Fruit fly (Drosophila melanogaster) whole organism, embryonic: Measurements from ENCODE around the gene Strip.

ENCODE experiments used
- Antp ChIP-seq: fragments of 200-800 bp; sonication (Bioruptor generic); optimal IDR thresholded peaks from 3 replicates; lab custom pipeline; 2016; ENCODE audit warnings: missing biosample characterization, missing genetic modification characterization
- B-H1 ChIP-seq: fragments of 200-800 bp; sonication (Bioruptor generic); IDR thresholded peaks from 3 replicates; pipeline ENCODE4 v1.3.6; 2022; ENCODE audit warnings: missing biosample characterization, missing genetic modification characterization
- CG10267 ChIP-seq: fragments of 200-800 bp; sonication (Bioruptor generic); optimal IDR thresholded peaks from 2 replicates; lab custom pipeline; 2018; ENCODE audit warnings: missing biosample characterization, mild to moderate bottlenecking, missing genetic modification characterization, moderate library complexity
- CG10462 ChIP-seq: fragments of 200-800 bp; sonication (Bioruptor generic); optimal IDR thresholded peaks from 2 replicates; lab custom pipeline; 2016; ENCODE audit warnings: missing biosample characterization, missing genetic modification characterization
- CG12155 ChIP-seq: fragments of 200-800 bp; sonication (Bioruptor generic); optimal IDR thresholded peaks from 3 replicates; lab custom pipeline; 2016; ENCODE audit warnings: missing biosample characterization, missing genetic modification characterization
- CG12744 ChIP-seq: fragments of 200-800 bp; sonication (Bioruptor generic); optimal IDR thresholded peaks from 2 replicates; lab custom pipeline; 2016; ENCODE audit warnings: missing biosample characterization, missing genetic modification characterization
- CG1603 ChIP-seq: fragments of 200-800 bp; sonication (Bioruptor generic); optimal IDR thresholded peaks from 2 replicates; lab custom pipeline; 2019; ENCODE audit warnings: missing biosample characterization, mild to moderate bottlenecking, missing genetic modification characterization, moderate library complexity
- CG16813 ChIP-seq: fragments of 200-800 bp; sonication (Bioruptor generic); IDR thresholded peaks from 3 replicates; pipeline ENCODE4 v1.3.6; 2022; ENCODE audit warnings: missing biosample characterization, missing genetic modification characterization; ENCODE audit not compliant: partially characterized antibody
- CG16863 ChIP-seq: fragments of 200-800 bp; sonication (Bioruptor generic); optimal IDR thresholded peaks from 3 replicates; lab custom pipeline; 2016; ENCODE audit warnings: missing biosample characterization, missing genetic modification characterization
- CG2712 ChIP-seq: fragments of 200-800 bp; optimal IDR thresholded peaks from 3 replicates; lab custom pipeline; 2019; ENCODE audit warnings: missing biosample characterization, mild to moderate bottlenecking, missing genetic modification characterization, moderate library complexity
- CG2889 ChIP-seq: fragments of 200-800 bp; sonication (Bioruptor generic); IDR thresholded peaks from 3 replicates; pipeline ENCODE4 v1.3.6; 2022; ENCODE audit warnings: missing biosample characterization, missing genetic modification characterization
- CG30020 ChIP-seq: fragments of 200-800 bp; optimal IDR thresholded peaks from 2 replicates; lab custom pipeline; 2019; ENCODE audit warnings: missing biosample characterization, mild to moderate bottlenecking, missing genetic modification characterization, moderate library complexity
- CG30403 ChIP-seq: fragments of 200-800 bp; sonication (Bioruptor generic); optimal IDR thresholded peaks from 3 replicates; lab custom pipeline; 2016; ENCODE audit warnings: missing biosample characterization, missing genetic modification characterization
- CG30431 ChIP-seq: fragments of 200-800 bp; sonication (Bioruptor generic); optimal IDR thresholded peaks from 2 replicates; lab custom pipeline; 2017; ENCODE audit warnings: missing biosample characterization, missing genetic modification characterization
- CG32772 ChIP-seq: fragments of 200-800 bp; sonication (Bioruptor generic); IDR thresholded peaks from 2 replicates; pipeline ENCODE4 v1.3.6; 2022; ENCODE audit warnings: missing biosample characterization, missing genetic modification characterization
- CG3407 ChIP-seq: fragments of 200-800 bp; sonication (Bioruptor generic); optimal IDR thresholded peaks from 2 replicates; lab custom pipeline; 2018; ENCODE audit warnings: missing biosample characterization, mild to moderate bottlenecking, missing genetic modification characterization
- CG34224 ChIP-seq: fragments of 200-800 bp; sonication (Bioruptor generic); IDR thresholded peaks from 3 replicates; pipeline ENCODE4 v1.3.6; 2022; ENCODE audit warnings: missing biosample characterization, missing genetic modification characterization; ENCODE audit not compliant: partially characterized antibody
- CG34376 ChIP-seq: fragments of 200-800 bp; sonication (Bioruptor generic); optimal IDR thresholded peaks from 2 replicates; lab custom pipeline; 2018; ENCODE audit warnings: missing biosample characterization, mild to moderate bottlenecking, missing genetic modification characterization
- CG34422 ChIP-seq: fragments of 200-800 bp; sonication (Bioruptor generic); IDR thresholded peaks from 3 replicates; pipeline ENCODE4 v1.3.6; 2022; ENCODE audit warnings: missing biosample characterization, missing genetic modification characterization
- CG4404 ChIP-seq: fragments of 200-800 bp; sonication (Bioruptor generic); IDR thresholded peaks from 2 replicates; pipeline ENCODE4 v1.3.6; 2022; ENCODE audit warnings: missing biosample characterization, missing genetic modification characterization
- CG4424 ChIP-seq: fragments of 200-800 bp; sonication (Bioruptor generic); optimal IDR thresholded peaks from 3 replicates; lab custom pipeline; 2016; ENCODE audit warnings: missing biosample characterization, missing genetic modification characterization
- CG6765 ChIP-seq: fragments of 200-800 bp; sonication (Bioruptor generic); optimal IDR thresholded peaks from 3 replicates; lab custom pipeline; 2017; ENCODE audit warnings: missing biosample characterization, mild to moderate bottlenecking, missing genetic modification characterization
- CG6854 ChIP-seq: fragments of 200-800 bp; sonication (Bioruptor generic); optimal IDR thresholded peaks from 3 replicates; lab custom pipeline; 2017; ENCODE audit warnings: missing biosample characterization, mild to moderate bottlenecking, missing genetic modification characterization
- D19A ChIP-seq: fragments of 200-800 bp; optimal IDR thresholded peaks from 3 replicates; lab custom pipeline; 2019; ENCODE audit warnings: missing biosample characterization, mild to moderate bottlenecking, missing genetic modification characterization, moderate library complexity
- ERR ChIP-seq: fragments of 200-800 bp; sonication (Bioruptor generic); optimal IDR thresholded peaks from 2 replicates; lab custom pipeline; 2016; ENCODE audit warnings: missing biosample characterization, missing genetic modification characterization
- Fer1 ChIP-seq: fragments of 200-800 bp; sonication (Bioruptor generic); optimal IDR thresholded peaks from 2 replicates; lab custom pipeline; 2017; ENCODE audit warnings: missing biosample characterization, mild to moderate bottlenecking, missing genetic modification characterization
- Gsc ChIP-seq: fragments of 200-800 bp; sonication (Bioruptor generic); IDR thresholded peaks from 2 replicates; pipeline ENCODE4 v1.3.6; 2022; ENCODE audit warnings: missing biosample characterization, missing genetic modification characterization
- HmgD ChIP-seq: fragments of 200-800 bp; sonication (Bioruptor generic); optimal IDR thresholded peaks from 3 replicates; lab custom pipeline; 2016; ENCODE audit warnings: missing biosample characterization, missing genetic modification characterization
- NfI ChIP-seq: fragments of 200-800 bp; sonication (Bioruptor generic); optimal IDR thresholded peaks from 3 replicates; lab custom pipeline; 2018; ENCODE audit warnings: missing biosample characterization, mild to moderate bottlenecking, missing genetic modification characterization, moderate library complexity
- Rx ChIP-seq: fragments of 200-800 bp; sonication (Bioruptor generic); IDR thresholded peaks from 2 replicates; pipeline ENCODE4 v1.3.6; 2022; ENCODE audit warnings: missing biosample characterization, missing genetic modification characterization
- Taf1 ChIP-seq: fragments of 200-800 bp; sonication (Bioruptor generic); IDR thresholded peaks from 2 replicates; pipeline ENCODE4 v1.3.6; 2022; ENCODE audit warnings: missing biosample characterization, missing genetic modification characterization
- ap ChIP-seq: fragments of 200-800 bp; sonication (Bioruptor generic); IDR thresholded peaks from 2 replicates; pipeline ENCODE4 v1.3.6; 2022; ENCODE audit warnings: missing biosample characterization, missing genetic modification characterization
- bab2 ChIP-seq: fragments of 200-800 bp; sonication (Bioruptor generic); optimal IDR thresholded peaks from 2 replicates; lab custom pipeline; 2016; ENCODE audit warnings: missing biosample characterization, missing genetic modification characterization
- bbx ChIP-seq: fragments of 200-800 bp; sonication (Bioruptor generic); IDR thresholded peaks from 2 replicates; pipeline ENCODE4 v1.3.6; 2022; ENCODE audit warnings: missing biosample characterization, missing genetic modification characterization; ENCODE audit not compliant: partially characterized antibody
- cas ChIP-seq: fragments of 200-800 bp; sonication (Bioruptor generic); IDR thresholded peaks from 2 replicates; pipeline ENCODE4 v1.3.6; 2022; ENCODE audit warnings: missing biosample characterization, missing genetic modification characterization
- en ChIP-seq: fragments of 200-800 bp; sonication (Bioruptor generic); optimal IDR thresholded peaks from 2 replicates; lab custom pipeline; 2016; ENCODE audit warnings: missing biosample characterization, missing genetic modification characterization
- esg ChIP-seq: fragments of 200-800 bp; sonication (Bioruptor generic); conservative IDR thresholded peaks from 2 replicates; pipeline ENCODE4 v1.3.6; 2022; ENCODE audit warnings: missing biosample characterization, missing genetic modification characterization
- hkb ChIP-seq, 2 experiments: fragments of 200-800 bp in 1 of 2; fragments of >200 bp in 1 of 2; sonication (Bioruptor generic) in 1 of 2; IDR thresholded peaks in 1 of 2; optimal IDR thresholded peaks in 1 of 2; 2 replicates each; pipeline versions ENCODE4 v1.3.6 to Lab custom; 2017 to 2022; ENCODE audit warnings: missing biosample characterization in 1 of 2, missing genetic modification characterization in 1 of 2
- kay ChIP-seq: fragments of 200-800 bp; sonication (Bioruptor generic); optimal IDR thresholded peaks from 2 replicates; lab custom pipeline; 2016; ENCODE audit warnings: missing biosample characterization, missing genetic modification characterization
- knrl ChIP-seq: fragments of 200-800 bp; sonication (Bioruptor generic); IDR thresholded peaks from 3 replicates; pipeline ENCODE4 v1.3.6; 2022; ENCODE audit warnings: missing biosample characterization, missing genetic modification characterization; ENCODE audit not compliant: partially characterized antibody
- lola ChIP-seq, 3 experiments: fragments of >200 bp in 2 of 3; fragments of 200-800 bp in 1 of 3; sonication (Bioruptor generic) in 1 of 3; optimal IDR thresholded peaks; 2 replicates each; lab custom pipeline; 2017 to 2019; ENCODE audit warnings: missing biosample characterization in 3 of 3, missing genetic modification characterization in 3 of 3, mild to moderate bottlenecking in 1 of 3, moderate library complexity in 1 of 3
- lov ChIP-seq, 2 experiments: fragments of 200-800 bp in 1 of 2; fragments of >200 bp in 1 of 2; sonication (Bioruptor generic) in 1 of 2; IDR thresholded peaks in 1 of 2; optimal IDR thresholded peaks in 1 of 2; 2 replicates in 1 of 2; 3 replicates in 1 of 2; pipeline versions ENCODE4 v1.3.6 to Lab custom; 2017 to 2022; ENCODE audit warnings: missing biosample characterization in 1 of 2, missing genetic modification characterization in 1 of 2
- mld ChIP-seq: fragments of 200-800 bp; sonication (Bioruptor generic); IDR thresholded peaks from 3 replicates; pipeline ENCODE4 v1.3.6; 2022; ENCODE audit warnings: missing biosample characterization, missing genetic modification characterization; ENCODE audit not compliant: partially characterized antibody
- schlank ChIP-seq: fragments of 200-800 bp; sonication (Bioruptor generic); optimal IDR thresholded peaks from 2 replicates; lab custom pipeline; 2018; ENCODE audit warnings: missing biosample characterization, mild to moderate bottlenecking, missing genetic modification characterization
- slbo ChIP-seq: fragments of 200-800 bp; sonication (Bioruptor generic); IDR thresholded peaks from 2 replicates; pipeline ENCODE4 v1.3.6; 2022; ENCODE audit warnings: missing biosample characterization, missing genetic modification characterization
- tio ChIP-seq: fragments of 200-800 bp; sonication (Bioruptor generic); optimal IDR thresholded peaks from 2 replicates; lab custom pipeline; 2017; ENCODE audit warnings: missing biosample characterization, missing genetic modification characterization, inconsistent platforms
- toy ChIP-seq: fragments of 200-800 bp; sonication (Bioruptor generic); IDR thresholded peaks from 2 replicates; pipeline ENCODE4 v1.3.6; 2022; ENCODE audit warnings: missing biosample characterization, missing genetic modification characterization
- trem ChIP-seq: fragments of 200-800 bp; optimal IDR thresholded peaks from 3 replicates; lab custom pipeline; 2019; ENCODE audit warnings: missing biosample characterization, mild to moderate bottlenecking, missing genetic modification characterization, moderate library complexity
- ttk ChIP-seq: fragments of 200-800 bp; sonication (Bioruptor generic); IDR thresholded peaks from 2 replicates; pipeline ENCODE4 v2.1.2; 2022; ENCODE audit warnings: missing biosample characterization, missing genetic modification characterization
- unpg ChIP-seq: fragments of 200-800 bp; sonication (Bioruptor generic); optimal IDR thresholded peaks from 3 replicates; lab custom pipeline; 2018; ENCODE audit warnings: missing biosample characterization, mild to moderate bottlenecking, missing genetic modification characterization, moderate library complexity

Gene Strip

DNA sequence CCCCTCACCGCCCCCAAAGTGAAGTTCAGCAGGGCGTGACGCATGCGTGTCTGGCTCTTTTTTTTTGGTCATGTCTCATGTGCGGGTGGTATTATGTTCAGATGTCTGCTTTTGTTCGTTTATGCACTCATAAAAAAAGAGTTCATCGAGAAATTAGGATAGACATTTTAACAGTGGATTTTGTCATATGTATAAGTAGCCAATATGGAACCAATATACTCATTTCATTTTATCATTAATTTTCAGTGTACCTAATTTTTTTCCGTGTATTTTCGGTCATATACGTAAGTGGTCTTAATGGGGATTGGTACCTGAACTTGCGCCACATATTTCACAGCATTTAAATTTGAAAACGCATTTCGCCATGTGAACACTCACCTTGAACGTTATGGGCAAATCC is 28.3 kb downstream of the Strip start (continued):
- no peak for TF ChIP-seq CG6765 (GFP tag; lab: Kevin White, UChicago)
- TF ChIP-seq CG4424 (GFP tag; lab: Kevin White, UChicago), result peak; percentile 66
- TF ChIP-seq ap (GFP tag; lab: Robert Waterston, UW), result peak; percentile 61
- peak in 1 of 3 experiments; percentile 21 for TF ChIP-seq lola (GFP tag; optimal IDR thresholded peaks at IDR 0.05; lab: Kevin White, UChicago)
- peak; percentile 73 for TF ChIP-seq ttk (GFP tag; lab: Robert Waterston, UW)
- TF ChIP-seq tio, result peak; percentile 25
- peak; percentile 40 for TF ChIP-seq en (GFP tag; lab: Kevin White, UChicago)
- TF ChIP-seq CG30020 (tag; lab: Kevin White, UChicago), result no peak
- no peak for TF ChIP-seq CG10462 (GFP tag; lab: Kevin White, UChicago)
- TF ChIP-seq lov (optimal IDR thresholded peaks at IDR 0.05; lab: Kevin White, UChicago), result no peak
- peak; percentile 73; the same call in 1 of the 3 replicates for TF ChIP-seq lov (GFP tag; IDR thresholded peaks at IDR 0.05; lab: Robert Waterston, UW)
- peak; percentile 1 for TF ChIP-seq NfI (GFP tag; lab: Kevin White, UChicago)
- TF ChIP-seq slbo (GFP tag; lab: Robert Waterston, UW), result peak; percentile 66
- TF ChIP-seq Gsc (GFP tag; lab: Robert Waterston, UW), result 0 out of 2 replicates have a peak, but pooled peaks have one; percentile 39
- peak; percentile 22 for TF ChIP-seq Antp (GFP tag; lab: Kevin White, UChicago)
- TF ChIP-seq HmgD, result no peak
- 0 out of 3 replicates have a peak, but pooled peaks have one; percentile 33 for TF ChIP-seq CG2889 (GFP tag; lab: Robert Waterston, UW)
- TF ChIP-seq CG10267, result peak; percentile 46
- TF ChIP-seq CG34422, result peak; percentile 63; the same call in 1 of the 3 replicates
- peak; percentile 75 for TF ChIP-seq bab2
- no peak for TF ChIP-seq cas (GFP tag; lab: Robert Waterston, UW)
- TF ChIP-seq kay (GFP tag; lab: Kevin White, UChicago), result peak; percentile 63
- TF ChIP-seq D19A (tag; lab: Kevin White, UChicago), result peak; percentile 52
- TF ChIP-seq esg (GFP tag; lab: Robert Waterston, UW), result peak; percentile 59
- TF ChIP-seq CG1603 (tag; lab: Kevin White, UChicago), result peak; percentile 78
- TF ChIP-seq CG4404, result 0 out of 2 replicates have a peak, but pooled peaks have one; percentile 29
- no peak for TF ChIP-seq mld (GFP tag; lab: Robert Waterston, UW)
- TF ChIP-seq CG16813 (GFP tag; lab: Robert Waterston, UW), result no peak
- TF ChIP-seq schlank (tag; lab: Kevin White, UChicago), result no peak
- TF ChIP-seq CG34376 (GFP tag; lab: Kevin White, UChicago), result no peak
- peak; percentile 4; the same call in 1 of the 2 replicates for TF ChIP-seq CG32772
- TF ChIP-seq CG34224 (GFP tag; lab: Robert Waterston, UW), result no peak
- TF ChIP-seq Taf1 (GFP tag; lab: Robert Waterston, UW), result no peak
- no peak for TF ChIP-seq CG12744 (GFP tag; lab: Kevin White, UChicago)
- TF ChIP-seq Fer1 (GFP tag; lab: Kevin White, UChicago), result no peak
- TF ChIP-seq CG12155, result peak; percentile 17
- TF ChIP-seq CG16863 (GFP tag; lab: Kevin White, UChicago), result peak; percentile 40
- no peak for TF ChIP-seq bbx
- peak; percentile 42; the same call in 1 of the 2 replicates for TF ChIP-seq Rx (GFP tag; lab: Robert Waterston, UW)
- TF ChIP-seq CG30431 (GFP tag; lab: Kevin White, UChicago), result peak; percentile 16
- TF ChIP-seq CG6854, result peak; percentile 17
- peak; percentile 73 for TF ChIP-seq CG2712 (tag; lab: Kevin White, UChicago)
- peak; percentile 55 for TF ChIP-seq CG30403 (GFP tag; lab: Kevin White, UChicago)
- TF ChIP-seq knrl, result no peak
- peak; percentile 19 for TF ChIP-seq trem (tag; lab: Kevin White, UChicago)
- no peak for TF ChIP-seq hkb (optimal IDR thresholded peaks at IDR 0.05; lab: Kevin White, UChicago)
- TF ChIP-seq hkb (GFP tag; IDR thresholded peaks at IDR 0.05; lab: Robert Waterston, UW), result peak; percentile 89
- TF ChIP-seq toy (GFP tag; lab: Robert Waterston, UW), result no peak
- peak; percentile 76 for TF ChIP-seq unpg (GFP tag; lab: Kevin White, UChicago)
- TF ChIP-seq ERR (GFP tag; lab: Kevin White, UChicago), result no peak
- peak; percentile 74 for TF ChIP-seq B-H1 (GFP tag; lab: Robert Waterston, UW)
- TF ChIP-seq CG3407 (GFP tag; lab: Kevin White, UChicago), result peak; percentile 41
